Worm (Caenorhabditis elegans): ENCODE data around the gene Y17D7B.4.

DNA sequence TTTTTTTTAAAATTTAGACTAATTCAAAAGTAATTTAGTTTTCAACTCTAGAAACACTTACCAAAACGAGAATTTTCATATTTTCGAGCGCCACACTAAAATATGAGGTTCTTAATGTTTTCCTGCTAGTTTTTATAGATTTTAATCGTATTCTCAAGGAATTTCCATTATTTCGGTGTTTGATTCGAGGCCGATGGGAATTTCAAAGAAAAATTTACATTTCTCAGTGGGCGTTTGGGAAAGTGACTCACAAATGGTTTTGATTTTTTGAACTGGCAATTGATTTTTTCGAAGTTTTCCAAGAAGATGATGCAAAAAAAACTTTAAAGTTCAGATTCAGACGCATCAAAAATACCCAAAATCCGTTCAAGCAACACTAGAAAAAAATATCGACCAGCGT lies 25.6 kb upstream of the Y17D7B.4 start, which contains the start of gene C54E10.11:
- no peak for TF ChIP-seq tra-4 (tag; optimal IDR thresholded peaks at IDR 0.05)
- no peak for TF ChIP-seq ama-1 (optimal IDR thresholded peaks at IDR 0.05)
- TF ChIP-seq tbx-37 (GFP tag; conservative IDR thresholded peaks at IDR 0.05) = no peak
- no peak for TF ChIP-seq pes-1 (GFP tag; IDR thresholded peaks at IDR 0.05)
- no peak for TF ChIP-seq hmbx-1 (tag; optimal IDR thresholded peaks at IDR 0.05)
- no peak for TF ChIP-seq sea-1 (GFP tag; conservative IDR thresholded peaks at IDR 0.05)
- TF ChIP-seq tbx-11 (GFP tag; IDR thresholded peaks at IDR 0.05) = no peak
- no peak for TF ChIP-seq flt-1 (GFP tag; IDR thresholded peaks at IDR 0.05)
- TF ChIP-seq hmg-4 (GFP tag; optimal IDR thresholded peaks at IDR 0.05) = no peak
- TF ChIP-seq ets-7 (tag; optimal IDR thresholded peaks at IDR 0.05) = no peak
- no peak for TF ChIP-seq F13C5.2 (tag; optimal IDR thresholded peaks at IDR 0.05)

Measured in whole organism, early embryonic.